Fruit fly (Drosophila melanogaster): ENCODE measurements around the gene amd.
A peak's percentile ranks its signal among the peaks of the same experiment; 100 is the strongest.

- TF ChIP-seq Dif (GFP tag; optimal IDR thresholded peaks at IDR 0.05; ENCODE audit: partially characterized antibody) (peak; percentile 55), OdsH (GFP tag; optimal IDR thresholded peaks at IDR 0.05) (peak; percentile 10), dmrt93B (GFP tag; optimal IDR thresholded peaks at IDR 0.05) (no peak), sage (GFP tag; optimal IDR thresholded peaks at IDR 0.05) (peak; percentile 3), dsf (GFP tag; optimal IDR thresholded peaks at IDR 0.05; ENCODE audit: borderline replicate concordance) (no peak), Rel (GFP tag; optimal IDR thresholded peaks at IDR 0.05) (peak; percentile 87), Rel (tag; optimal IDR thresholded peaks at IDR 0.05) (no peak), Myc (optimal IDR thresholded peaks at IDR 0.05) (no peak), h (GFP tag; optimal IDR thresholded peaks at IDR 0.05) (peak; percentile 13), CG9705 (GFP tag; optimal IDR thresholded peaks at IDR 0.05) (no peak), woc (GFP tag; optimal IDR thresholded peaks at IDR 0.05) (peak; percentile 35)
Observed at dm6 chr2L:19161307-19161999, 51.5 kb downstream of the amd start.
